Fruit fly (Drosophila melanogaster) whole organism, prepupa: ENCODE measurements around the gene CG4069.

Experiments used
- CG11294 ChIP-seq: fragments of 200-800 bp; sonication (Bioruptor generic); IDR thresholded peaks from 2 replicates; pipeline ENCODE4 v1.3.6; 2022; ENCODE audit warnings: missing biosample characterization, missing genetic modification characterization
- CG11902 ChIP-seq: fragments of 200-800 bp; sonication (Bioruptor generic); optimal IDR thresholded peaks from 3 replicates; lab custom pipeline; 2016; ENCODE audit warnings: missing biosample characterization, missing genetic modification characterization
- CG15336 ChIP-seq: fragments of 200-800 bp; sonication (Bioruptor generic); IDR thresholded peaks from 2 replicates; pipeline ENCODE4 v1.3.6; 2022; ENCODE audit warnings: missing biosample characterization, missing genetic modification characterization
- CG32006 ChIP-seq: fragments of 200-800 bp; sonication (Bioruptor generic); optimal IDR thresholded peaks from 3 replicates; lab custom pipeline; 2017; ENCODE audit warnings: missing biosample characterization, mild to moderate bottlenecking, missing genetic modification characterization
- CG3919 ChIP-seq: fragments of 200-800 bp; sonication (Bioruptor generic); optimal IDR thresholded peaks from 3 replicates; lab custom pipeline; 2016; ENCODE audit warnings: missing biosample characterization, missing genetic modification characterization
- CG6163 ChIP-seq: fragments of 200-800 bp; sonication (Bioruptor generic); IDR thresholded peaks from 3 replicates; pipeline ENCODE4 v1.3.6; 2022; ENCODE audit warnings: missing biosample characterization, missing genetic modification characterization
- CG6276 ChIP-seq: fragments of 200-800 bp; sonication (Bioruptor generic); optimal IDR thresholded peaks from 2 replicates; lab custom pipeline; 2017; ENCODE audit warnings: missing biosample characterization, mild to moderate bottlenecking, missing genetic modification characterization
- CG6792 ChIP-seq: fragments of 200-800 bp; sonication (Bioruptor generic); optimal IDR thresholded peaks from 3 replicates; lab custom pipeline; 2016; ENCODE audit warnings: missing biosample characterization, missing genetic modification characterization
- CG6808 ChIP-seq: fragments of 200-800 bp; sonication (Bioruptor generic); optimal IDR thresholded peaks from 3 replicates; lab custom pipeline; 2017; ENCODE audit warnings: missing biosample characterization, missing genetic modification characterization, mild to moderate bottlenecking, moderate library complexity, missing genetic modification reagents
- CG7368 ChIP-seq: fragments of 200-800 bp; sonication (Bioruptor generic); optimal IDR thresholded peaks from 3 replicates; lab custom pipeline; 2016; ENCODE audit warnings: missing biosample characterization, missing genetic modification characterization
- CG8632 ChIP-seq: fragments of 200-800 bp; sonication (Bioruptor generic); optimal IDR thresholded peaks from 3 replicates; lab custom pipeline; 2016; ENCODE audit warnings: missing biosample characterization, missing genetic modification characterization
- Eip78C ChIP-seq: fragments of 200-800 bp; sonication (Bioruptor generic); peaks from one replicate; lab custom pipeline; 2016; ENCODE audit warnings: missing biosample characterization, missing genetic modification characterization
- Eip93F ChIP-seq: fragments of 200-800 bp; sonication (Bioruptor generic); optimal IDR thresholded peaks from 2 replicates; lab custom pipeline; 2016; ENCODE audit warnings: missing biosample characterization, mild to moderate bottlenecking, missing genetic modification characterization
- Ets21C ChIP-seq: fragments of 200-800 bp; sonication (Bioruptor generic); optimal IDR thresholded peaks from 3 replicates; lab custom pipeline; 2016; ENCODE audit warnings: missing biosample characterization, missing genetic modification characterization
- Gug ChIP-seq: fragments of 200-800 bp; sonication (Bioruptor generic); IDR thresholded peaks from 2 replicates; pipeline ENCODE4 v1.3.6; 2022; ENCODE audit warnings: missing biosample characterization, missing genetic modification characterization
- Hr4 ChIP-seq: fragments of 200-800 bp; sonication (Bioruptor generic); optimal IDR thresholded peaks from 3 replicates; lab custom pipeline; 2016; ENCODE audit warnings: missing biosample characterization, missing genetic modification characterization
- Lpt ChIP-seq: fragments of 200-800 bp; sonication (Bioruptor generic); optimal IDR thresholded peaks from 3 replicates; lab custom pipeline; 2016; ENCODE audit warnings: missing biosample characterization, missing genetic modification characterization
- OdsH ChIP-seq: fragments of 200-800 bp; sonication (Bioruptor generic); optimal IDR thresholded peaks from 3 replicates; lab custom pipeline; 2016; ENCODE audit warnings: missing biosample characterization, missing genetic modification characterization
- Sox102F ChIP-seq: fragments of 200-800 bp; sonication (Bioruptor generic); optimal IDR thresholded peaks from 2 replicates; lab custom pipeline; 2016; ENCODE audit warnings: missing biosample characterization, mild to moderate bottlenecking, missing genetic modification characterization
- Sox15 ChIP-seq: fragments of 200-800 bp; sonication (Bioruptor generic); optimal IDR thresholded peaks from 3 replicates; lab custom pipeline; 2016; ENCODE audit warnings: missing biosample characterization, missing genetic modification characterization
- dsx ChIP-seq: fragments of 200-800 bp; optimal IDR thresholded peaks from 3 replicates; lab custom pipeline; 2019; ENCODE audit warnings: missing biosample characterization, mild to moderate bottlenecking, missing genetic modification characterization, moderate library complexity; ENCODE audit not compliant: poor library complexity, severe bottlenecking
- salr ChIP-seq, 2 experiments: fragments of 200-800 bp; sonication (Bioruptor generic); optimal IDR thresholded peaks; 3 replicates each; lab custom pipeline; 2016 to 2018; ENCODE audit warnings: missing biosample characterization in 2 of 2, missing genetic modification characterization in 2 of 2, mild to moderate bottlenecking in 1 of 2
- vri ChIP-seq: fragments of 200-800 bp; sonication (Bioruptor generic); optimal IDR thresholded peaks from 3 replicates; lab custom pipeline; 2016; ENCODE audit warnings: missing biosample characterization, mild to moderate bottlenecking, missing genetic modification characterization

Gene CG4069

dm6 chr3L:12489952-12490351 is 47.2 kb downstream of the CG4069 start (continued):
- no peak for TF ChIP-seq CG6808 (GFP tag; lab: Kevin White, UChicago)
- TF ChIP-seq CG11294 = no peak
- TF ChIP-seq CG3919 = no peak
- no peak for TF ChIP-seq CG7368 (GFP tag; lab: Kevin White, UChicago)
- TF ChIP-seq Eip78C = peak; percentile 27
- no peak for TF ChIP-seq CG8632 (GFP tag; lab: Kevin White, UChicago)
- no peak for TF ChIP-seq Ets21C
- peak; percentile 24 for TF ChIP-seq Sox102F (GFP tag; lab: Kevin White, UChicago)
- no peak for TF ChIP-seq Hr4 (GFP tag; lab: Kevin White, UChicago)
- peak; percentile 92 for TF ChIP-seq vri (GFP tag; lab: Kevin White, UChicago)
- TF ChIP-seq Sox15 (GFP tag; lab: Kevin White, UChicago) = no peak
- peak; percentile 55; the same call in 2 of the 3 replicates for TF ChIP-seq CG6163 (GFP tag; lab: Robert Waterston, UW)
- TF ChIP-seq CG11902 (GFP tag; lab: Kevin White, UChicago) = no peak
- no peak for TF ChIP-seq OdsH (GFP tag; lab: Kevin White, UChicago)
- TF ChIP-seq Lpt (GFP tag; lab: Kevin White, UChicago) = no peak
- no peak for TF ChIP-seq salr (GFP tag; optimal IDR thresholded peaks at IDR 0.05; lab: Kevin White, UChicago)
- TF ChIP-seq CG32006 (GFP tag; lab: Kevin White, UChicago) = no peak
- TF ChIP-seq CG15336 = peak; percentile 37; the same call in 1 of the 2 replicates
- peak; percentile 63 for TF ChIP-seq CG6276 (GFP tag; lab: Kevin White, UChicago)

dm6 chr3L:12486175-12486574 is 50.9 kb downstream of the CG4069 start:
- TF ChIP-seq Sox15 (GFP tag; lab: Kevin White, UChicago) (no peak), Eip93F (GFP tag; lab: Kevin White, UChicago) (no peak), Gug (GFP tag; lab: Robert Waterston, UW) (no peak), CG6792 (no peak), dsx (no peak), CG11902 (GFP tag; lab: Kevin White, UChicago) (no peak), OdsH (GFP tag; lab: Kevin White, UChicago) (no peak)
